Worm (Caenorhabditis elegans): ENCODE data around the gene F44F4.10.

The F44F4.10 gene

ce11 chrII:10917174-10917573 is at the start of gene F44F4.10:
TSS of gene F44F4.10 (minus strand) at chrII:10917274.
- TF ChIP-seq ama-1 (optimal IDR thresholded peaks at IDR 0.05) (no peak), ama-1 (GFP tag; optimal IDR thresholded peaks at IDR 0.05) (no peak), ztf-25 (GFP tag; IDR thresholded peaks at IDR 0.05) (no peak), gei-17 (GFP tag; optimal IDR thresholded peaks at IDR 0.05) (no peak), ztf-3 (GFP tag; optimal IDR thresholded peaks at IDR 0.05) (no peak), cebp-2 (GFP tag; IDR thresholded peaks at IDR 0.05) (no peak), ceh-79 (tag; optimal IDR thresholded peaks at IDR 0.05) (no peak), F33H1.4 (GFP tag; IDR thresholded peaks at IDR 0.05) (no peak), ztf-22 (GFP tag; optimal IDR thresholded peaks at IDR 0.05) (no peak), attf-5 (GFP tag; optimal IDR thresholded peaks at IDR 0.05) (no peak), bed-2 (GFP tag; IDR thresholded peaks at IDR 0.05) (no peak), rec-8 (tag; optimal IDR thresholded peaks at IDR 0.05) (no peak), madf-10 (tag; optimal IDR thresholded peaks at IDR 0.05) (no peak), F57C9.4 (tag; optimal IDR thresholded peaks at IDR 0.05) (no peak)

DNA sequence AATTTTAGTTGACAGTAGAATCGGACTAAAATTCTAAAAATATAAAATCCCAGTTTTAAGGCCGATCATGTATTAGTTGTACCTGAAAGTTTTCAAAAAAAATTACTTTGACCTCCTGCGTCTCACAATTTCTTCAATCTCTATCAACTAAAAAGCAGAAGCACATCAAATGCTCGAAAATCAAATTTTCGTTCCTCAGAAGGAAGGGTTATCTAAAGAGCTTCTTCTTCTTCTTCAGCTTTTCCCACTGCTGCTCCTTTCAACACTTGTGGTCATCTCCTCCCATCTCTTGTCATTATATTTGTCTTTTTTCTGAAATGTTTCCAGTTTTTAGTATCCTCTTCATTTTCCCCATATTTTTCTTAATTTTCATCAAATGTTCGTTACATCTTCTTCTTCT is 47.7 kb upstream of the F44F4.10 start:
- no peak for TF ChIP-seq ztf-26 (tag; optimal IDR thresholded peaks at IDR 0.05)
- no peak for TF ChIP-seq F10E7.11 (tag; optimal IDR thresholded peaks at IDR 0.05)
- no peak for TF ChIP-seq B0336.3 (GFP tag; IDR thresholded peaks at IDR 0.05)
- TF ChIP-seq let-526 (GFP tag; IDR thresholded peaks at IDR 0.05), result no peak
- TF ChIP-seq egl-18 (GFP tag; IDR thresholded peaks at IDR 0.05), result no peak
- TF ChIP-seq ZK185.1 (tag; optimal IDR thresholded peaks at IDR 0.05; ENCODE audit: poor library complexity, severe bottlenecking), result no peak
- no peak for TF ChIP-seq repo-1 (tag; optimal IDR thresholded peaks at IDR 0.05)
- TF ChIP-seq sptf-2 (GFP tag; optimal IDR thresholded peaks at IDR 0.05), result no peak
- TF ChIP-seq madf-8 (GFP tag; conservative IDR thresholded peaks at IDR 0.05), result no peak
- no peak for TF ChIP-seq ccch-3 (GFP tag; optimal IDR thresholded peaks at IDR 0.05)
- TF ChIP-seq mxl-1 (tag; optimal IDR thresholded peaks at IDR 0.05), result no peak
- TF ChIP-seq F57C9.4 (tag; optimal IDR thresholded peaks at IDR 0.05), result no peak
- no peak for TF ChIP-seq atf-7 (tag; optimal IDR thresholded peaks at IDR 0.05)

ce11 chrII:10959676-10960075 is 42.6 kb upstream of the F44F4.10 start:
- no peak for TF ChIP-seq nhr-120 (GFP tag; IDR thresholded peaks at IDR 0.05)

DNA sequence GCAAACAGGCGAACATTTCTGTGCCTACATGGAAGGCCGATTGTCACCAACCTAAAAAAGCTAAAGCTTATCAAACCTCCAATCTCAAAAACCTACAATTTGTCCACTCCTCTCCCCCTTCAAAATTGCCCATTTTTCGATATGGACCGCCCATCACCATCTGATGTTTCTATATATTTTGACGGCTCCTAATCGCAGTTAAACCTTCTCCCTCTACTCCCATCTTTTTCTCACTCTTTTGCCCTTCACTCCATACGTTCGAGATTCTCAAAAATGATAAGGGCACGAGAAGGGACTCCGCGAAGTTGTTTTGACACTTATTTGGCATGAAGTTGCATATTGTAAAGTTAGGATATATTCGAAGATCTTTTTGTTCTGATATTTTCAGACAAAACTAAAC is 42.1 kb upstream of the F44F4.10 start:
- TF ChIP-seq hlh-12 (tag; optimal IDR thresholded peaks at IDR 0.05), result no peak

DNA sequence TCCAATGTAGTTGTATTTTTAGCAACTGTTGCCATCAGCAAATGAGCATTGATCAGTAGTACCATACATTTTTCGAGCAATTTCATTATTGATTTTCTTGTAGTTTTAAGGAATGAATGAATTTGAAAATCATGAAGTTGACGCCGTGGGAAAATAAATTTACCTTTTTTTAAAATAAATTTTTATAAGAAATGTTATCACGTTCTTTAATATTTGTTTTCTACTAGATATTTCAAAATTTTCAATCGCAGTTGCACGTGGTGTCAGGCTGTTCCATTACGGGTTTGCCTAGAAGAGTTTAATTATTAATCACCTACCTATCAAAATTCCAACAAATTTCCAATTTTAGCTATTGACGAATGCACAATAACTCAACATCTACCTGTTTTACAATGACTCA is 39.7 kb upstream of the F44F4.10 start, which contains the start of gene R03D7.8:
Gene R03D7.8 (minus strand): TSS at position 101 of the 400 bp plus-strand sequence.
- TF ChIP-seq let-526 (GFP tag; IDR thresholded peaks at IDR 0.05), result no peak
- no peak for TF ChIP-seq F33H1.4 (GFP tag; IDR thresholded peaks at IDR 0.05)
- TF ChIP-seq T26A5.8 (tag; optimal IDR thresholded peaks at IDR 0.05), result no peak
- no peak for TF ChIP-seq snpc-4 (GFP tag; optimal IDR thresholded peaks at IDR 0.05)
- TF ChIP-seq snpc-4 (tag; optimal IDR thresholded peaks at IDR 0.05), result no peak
- TF ChIP-seq ceh-100 (GFP tag; IDR thresholded peaks at IDR 0.05), result no peak
- no peak for TF ChIP-seq ceh-79 (tag; optimal IDR thresholded peaks at IDR 0.05)
- TF ChIP-seq attf-6 (GFP tag; IDR thresholded peaks at IDR 0.05), result no peak
- TF ChIP-seq F49E8.2 (tag; optimal IDR thresholded peaks at IDR 0.05; ENCODE audit: insufficient read depth), result no peak
- no peak for TF ChIP-seq somi-1 (GFP tag; optimal IDR thresholded peaks at IDR 0.05)
- TF ChIP-seq mxl-1 (tag; optimal IDR thresholded peaks at IDR 0.05), result no peak
- no peak for TF ChIP-seq pha-4 (tag; optimal IDR thresholded peaks at IDR 0.05)
- TF ChIP-seq snpc-1.1 (tag; optimal IDR thresholded peaks at IDR 0.05; ENCODE audit: insufficient read depth), result no peak
- no peak for TF ChIP-seq Y53F4B.3 (GFP tag; IDR thresholded peaks at IDR 0.05)
